Worm (Caenorhabditis elegans) whole organism, L1 larva: ENCODE measurements around the gene fbxa-15.

Experiments
- aly-2 ChIP-seq: fragments of 150-350 bp; optimal IDR thresholded peaks from 2 replicates; lab custom pipeline; 2014; ENCODE audit warnings: missing biosample characterization, missing genetic modification characterization
- egl-27 ChIP-seq, 2 experiments: fragments of 150-350 bp in 1 of 2; sonication (generic microtip); optimal IDR thresholded peaks; 3 replicates each; lab custom pipeline; 2017 to 2018; ENCODE audit warnings: missing biosample characterization in 2 of 2, missing genetic modification characterization in 2 of 2, missing genetic modification reagents in 2 of 2
- jun-1 ChIP-seq: fragments of 150-350 bp; optimal IDR thresholded peaks from 2 replicates; lab custom pipeline; 2014; ENCODE audit warnings: missing biosample characterization, missing genetic modification reagents, missing genetic modification characterization
- lsy-2 ChIP-seq, 2 experiments: fragments of 150-350 bp; optimal IDR thresholded peaks; 2 replicates each; lab custom pipeline; 2014; ENCODE audit warnings: missing biosample characterization in 2 of 2, missing genetic modification characterization in 2 of 2
- nhr-237 ChIP-seq: fragments of 150-350 bp; optimal IDR thresholded peaks from 2 replicates; lab custom pipeline; 2014; ENCODE audit warnings: missing biosample characterization, missing genetic modification characterization
- pax-3 ChIP-seq: fragments of 200-800 bp; sonication (Bioruptor generic); optimal IDR thresholded peaks from 2 replicates; lab custom pipeline; 2018; ENCODE audit warnings: mild to moderate bottlenecking, missing genetic modification characterization, moderate library complexity, missing compliant biosample characterization
- snpc-4 ChIP-seq: fragments of 150-350 bp; optimal IDR thresholded peaks from 2 replicates; lab custom pipeline; 2014; ENCODE audit warnings: missing biosample characterization, missing genetic modification characterization
- zag-1 ChIP-seq: fragments of 150-350 bp; optimal IDR thresholded peaks from 2 replicates; lab custom pipeline; 2014; ENCODE audit warnings: missing biosample characterization, missing genetic modification characterization
- ztf-11 ChIP-seq, 2 experiments: sonication (generic microtip); optimal IDR thresholded peaks; 2 replicates each; lab custom pipeline; 2016 to 2017; ENCODE audit warnings: missing genetic modification characterization in 2 of 2, missing biosample characterization in 1 of 2, missing compliant biosample characterization in 1 of 2

ce11 chrIII:1284584-1285046 lies 36.8 kb downstream of the fbxa-15 start, which contains the start of gene fbxa-37:
- TF ChIP-seq zag-1 (tag; lab: Kevin White, UChicago) (no peak), snpc-4 (tag; lab: Kevin White, UChicago) (no peak), egl-27 (tag; optimal IDR thresholded peaks at IDR 0.05; lab: Kevin White, UChicago) (no peak), jun-1 (no peak), pax-3 (tag; lab: Kevin White, UChicago) (no peak), ztf-11 (tag; optimal IDR thresholded peaks at IDR 0.05; lab: Kevin White, UChicago) (no peak), lsy-2 (tag; optimal IDR thresholded peaks at IDR 0.05; lab: Kevin White, UChicago) (peak; percentile 37 to 59), aly-2 (tag; lab: Kevin White, UChicago) (no peak), nhr-237 (tag; lab: Kevin White, UChicago) (peak; percentile 67)
